Worm (Caenorhabditis elegans) whole organism, early embryonic: ENCODE data around the gene srh-159.

Source experiments
- F13C5.2 ChIP-seq: sonication (generic microtip); optimal IDR thresholded peaks from 2 replicates; lab custom pipeline; 2017; ENCODE audit warnings: mild to moderate bottlenecking, missing genetic modification characterization, inconsistent platforms, missing compliant biosample characterization
- ama-1 ChIP-seq: fragments of 150-350 bp; optimal IDR thresholded peaks from 2 replicates; lab custom pipeline; 2014
- ceh-13 ChIP-seq: fragments of 200-800 bp; sonication (Bioruptor generic); optimal IDR thresholded peaks from 2 replicates; lab custom pipeline; 2018; ENCODE audit warnings: mild to moderate bottlenecking, missing genetic modification characterization, missing compliant biosample characterization
- hmbx-1 ChIP-seq: sonication (generic microtip); optimal IDR thresholded peaks from 2 replicates; lab custom pipeline; 2016; ENCODE audit warnings: mild to moderate bottlenecking, missing genetic modification characterization, missing compliant biosample characterization
- hnd-1 ChIP-seq: sonication (generic microtip); optimal IDR thresholded peaks from 2 replicates; lab custom pipeline; 2016; ENCODE audit warnings: missing genetic modification characterization, missing compliant biosample characterization
- sea-1 ChIP-seq: fragments of 200-800 bp; sonication (Bioruptor generic); conservative IDR thresholded peaks from 2 replicates; pipeline ENCODE4 v1.3.6; 2022; ENCODE audit warnings: missing genetic modification characterization, missing compliant biosample characterization
- tbx-11 ChIP-seq: fragments of 200-800 bp; sonication (Bioruptor generic); IDR thresholded peaks from 2 replicates; pipeline ENCODE4 v1.3.6; 2022; ENCODE audit warnings: missing genetic modification characterization, missing compliant biosample characterization
- tbx-37 ChIP-seq: fragments of 200-800 bp; sonication (Bioruptor generic); conservative IDR thresholded peaks from 2 replicates; pipeline ENCODE4 v1.3.6; 2022; ENCODE audit warnings: missing genetic modification reagents, missing genetic modification characterization, missing compliant biosample characterization
- tra-4 ChIP-seq: sonication (generic microtip); optimal IDR thresholded peaks from 2 replicates; lab custom pipeline; 2017; ENCODE audit warnings: missing genetic modification characterization, missing compliant biosample characterization

DNA sequence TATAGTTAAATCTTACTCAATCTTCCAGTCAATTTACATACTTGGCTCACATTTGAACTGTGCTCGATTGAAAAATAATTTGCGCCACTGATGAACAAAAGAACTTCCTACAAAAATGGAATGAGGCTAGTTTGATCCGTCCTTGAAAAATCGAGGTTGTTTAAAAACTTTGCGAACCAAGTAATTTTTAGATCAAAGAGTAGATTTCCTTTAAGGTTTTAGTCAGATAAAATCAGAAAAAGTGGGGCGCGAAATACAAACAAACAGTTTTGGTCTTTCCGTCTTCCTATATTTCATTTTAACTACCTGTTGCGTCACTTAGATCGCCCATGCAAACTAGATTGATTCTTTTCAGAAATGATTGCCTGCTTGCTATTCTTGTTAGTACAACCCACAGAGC is 19.7 kb downstream of the srh-159 start, which contains the start of gene Y68A4A.10:
- TF ChIP-seq ama-1 (lab: Kevin White, UChicago) (no peak), F13C5.2 (tag; lab: Kevin White, UChicago) (no peak), hnd-1 (tag; lab: Kevin White, UChicago) (no peak), sea-1 (GFP tag; lab: Robert Waterston, UW) (no peak), tbx-37 (GFP tag; lab: Robert Waterston, UW) (no peak), tra-4 (tag; lab: Kevin White, UChicago) (no peak), hmbx-1 (tag; lab: Kevin White, UChicago) (no peak), ceh-13 (GFP tag; lab: Kevin White, UChicago) (no peak), tbx-11 (no peak)
